Worm (Caenorhabditis elegans): ENCODE data around the gene ZC15.3.

ce11 chrV:20297650-20298049 lies 5.7 kb upstream of the ZC15.3 start, which contains the start of gene ZC15.5:
- TF ChIP-seq ctbp-1 (GFP tag; IDR thresholded peaks at IDR 0.05) (no peak), mep-1 (tag; optimal IDR thresholded peaks at IDR 0.05) (no peak), fos-1 (tag; optimal IDR thresholded peaks at IDR 0.05) (no peak), unc-62 (GFP tag; optimal IDR thresholded peaks at IDR 0.05 in 1 of 2) (no peak), unc-62 (tag; optimal IDR thresholded peaks at IDR 0.05) (no peak), skn-1 (tag; optimal IDR thresholded peaks at IDR 0.05) (no peak)

Data from whole organism, L4 larva.